Fruit fly (Drosophila melanogaster): ENCODE results near the gene CG5445.

CG5445 gene

dm6 chrX:17296283-17297069 lies 14.2 kb downstream of the CG5445 start:
- peak; percentile 61 for TF ChIP-seq Sp1 (GFP tag; optimal IDR thresholded peaks at IDR 0.05)
- TF ChIP-seq Vsx2 (GFP tag; optimal IDR thresholded peaks at IDR 0.05; ENCODE audit: partially characterized antibody) = no peak
- no peak for TF ChIP-seq Hnf4 (GFP tag; optimal IDR thresholded peaks at IDR 0.05)
- TF ChIP-seq brk (GFP tag; optimal IDR thresholded peaks at IDR 0.05) = no peak
- TF ChIP-seq h (GFP tag; optimal IDR thresholded peaks at IDR 0.05) = peak; percentile 8
- no peak for TF ChIP-seq Mio (GFP tag; optimal IDR thresholded peaks at IDR 0.05)

- TF ChIP-seq OdsH (GFP tag; optimal IDR thresholded peaks at IDR 0.05) (peak; percentile 64), lola (GFP tag; optimal IDR thresholded peaks at IDR 0.05) (no peak), Myc (optimal IDR thresholded peaks at IDR 0.05) (no peak), Rel (GFP tag; optimal IDR thresholded peaks at IDR 0.05) (no peak), Rel (tag; optimal IDR thresholded peaks at IDR 0.05) (no peak), sage (GFP tag; optimal IDR thresholded peaks at IDR 0.05) (no peak), N (GFP tag; optimal IDR thresholded peaks at IDR 0.05) (no peak), Dif (GFP tag; optimal IDR thresholded peaks at IDR 0.05; ENCODE audit: partially characterized antibody) (no peak), Hr83 (GFP tag; optimal IDR thresholded peaks at IDR 0.05; ENCODE audit: poor library complexity, severe bottlenecking) (no peak), dsf (GFP tag; optimal IDR thresholded peaks at IDR 0.05; ENCODE audit: borderline replicate concordance) (peak; percentile 8), foxo (GFP tag; optimal IDR thresholded peaks at IDR 0.05) (peak in 1 of 2 experiments; percentile 76), HLH106 (tag; optimal IDR thresholded peaks at IDR 0.05) (peak; percentile 71), usp (GFP tag; optimal IDR thresholded peaks at IDR 0.05) (no peak), sv (GFP tag; optimal IDR thresholded peaks at IDR 0.05) (no peak), CG32264 (GFP tag; optimal IDR thresholded peaks at IDR 0.05) (peak; percentile 33), Jra (GFP tag; optimal IDR thresholded peaks at IDR 0.05) (no peak), tai (GFP tag; optimal IDR thresholded peaks at IDR 0.05) (peak; percentile 19), dmrt93B (GFP tag; optimal IDR thresholded peaks at IDR 0.05) (peak; percentile 55), dl (GFP tag; optimal IDR thresholded peaks at IDR 0.05; ENCODE audit: insufficient read depth in 1 of 2, partially characterized antibody in 2 of 2) (no peak), br (GFP tag; optimal IDR thresholded peaks at IDR 0.05) (peak; percentile 74), Hnf4 (GFP tag; optimal IDR thresholded peaks at IDR 0.05) (peak; percentile 19), CrebA (GFP tag; optimal IDR thresholded peaks at IDR 0.05; ENCODE audit: borderline replicate concordance) (no peak), Dfd (GFP tag; optimal IDR thresholded peaks at IDR 0.05) (no peak), ey (GFP tag; optimal IDR thresholded peaks at IDR 0.05) (peak; percentile 68), Hr78 (GFP tag; optimal IDR thresholded peaks at IDR 0.05) (no peak), psq (GFP tag; optimal IDR thresholded peaks at IDR 0.05) (peak; percentile 64), pan (optimal IDR thresholded peaks at IDR 0.05) (no peak), Mio (GFP tag; optimal IDR thresholded peaks at IDR 0.05) (peak; percentile 13), Vsx2 (GFP tag; optimal IDR thresholded peaks at IDR 0.05; ENCODE audit: partially characterized antibody) (no peak), CG9705 (GFP tag; optimal IDR thresholded peaks at IDR 0.05) (no peak), brk (GFP tag; optimal IDR thresholded peaks at IDR 0.05) (peak; percentile 40), Abd-B (GFP tag; optimal IDR thresholded peaks at IDR 0.05) (no peak), h (GFP tag; optimal IDR thresholded peaks at IDR 0.05) (peak; percentile 67), rgr (GFP tag; optimal IDR thresholded peaks at IDR 0.05) (peak; percentile 62), woc (GFP tag; optimal IDR thresholded peaks at IDR 0.05) (peak; percentile 79), jim (GFP tag; optimal IDR thresholded peaks at IDR 0.05) (no peak), GATAd (GFP tag; optimal IDR thresholded peaks at IDR 0.05) (no peak), Sp1 (GFP tag; optimal IDR thresholded peaks at IDR 0.05) (peak; percentile 64), fru (GFP tag; optimal IDR thresholded peaks at IDR 0.05) (peak; percentile 81)
Measured at dm6 chrX:17297070-17297689, 14.9 kb downstream of the CG5445 start.
